Worm (Caenorhabditis elegans): ENCODE data around the gene mdt-8.

ce11 chrII:11521300-11521699, 12.3 kb downstream of the mdt-8 start, which contains the start of gene Y62F5A.10:
- TF ChIP-seq ZK546.5 (tag; optimal IDR thresholded peaks at IDR 0.05) (no peak), nhr-77 (tag; optimal IDR thresholded peaks at IDR 0.05) (no peak), C34F6.9 (tag; optimal IDR thresholded peaks at IDR 0.05) (no peak), ztf-11 (tag; optimal IDR thresholded peaks at IDR 0.05) (no peak), zag-1 (tag; optimal IDR thresholded peaks at IDR 0.05) (no peak), lin-39 (tag; optimal IDR thresholded peaks at IDR 0.05) (no peak)

All from whole organism, L2 larva.